Fruit fly (Drosophila melanogaster): ENCODE data around the gene Acox3.

Gene Acox3

dm6 chr2L:6479226-6479906 lies 31.2 kb upstream of the Acox3 start (continued):
- TF ChIP-seq ss (GFP tag; optimal IDR thresholded peaks at IDR 0.05) (peak; percentile 44 to 59), Hr38 (GFP tag; optimal IDR thresholded peaks at IDR 0.05) (no peak), Sox102F (GFP tag; optimal IDR thresholded peaks at IDR 0.05) (peak; percentile 13), CG1621 (tag; optimal IDR thresholded peaks at IDR 0.05) (peak; percentile 49), fkh (GFP tag; optimal IDR thresholded peaks at IDR 0.05) (peak; percentile 97), acj6 (GFP tag; optimal IDR thresholded peaks at IDR 0.05) (peak; percentile 18), CG8319 (GFP tag; optimal IDR thresholded peaks at IDR 0.05) (no peak), CG11762 (GFP tag; optimal IDR thresholded peaks at IDR 0.05; ENCODE audit: insufficient read depth) (no peak), CG6276 (GFP tag; optimal IDR thresholded peaks at IDR 0.05) (peak; percentile 13), CG34406 (GFP tag; optimal IDR thresholded peaks at IDR 0.05) (no peak), Ets21C (GFP tag; optimal IDR thresholded peaks at IDR 0.05) (no peak), vri (GFP tag; optimal IDR thresholded peaks at IDR 0.05) (peak; percentile 35), CG15336 (GFP tag; IDR thresholded peaks at IDR 0.05) (0 out of 2 replicates have a peak, but pooled peaks have one; percentile 43), eg (GFP tag; IDR thresholded peaks at IDR 0.05) (peak; percentile 3; the same call in 2 of the 3 replicates), CG4318 (GFP tag; optimal IDR thresholded peaks at IDR 0.05) (no peak)

- TF ChIP-seq pdm3 (GFP tag; optimal IDR thresholded peaks at IDR 0.05) (no peak), CG8319 (GFP tag; optimal IDR thresholded peaks at IDR 0.05) (no peak), fkh (GFP tag; optimal IDR thresholded peaks at IDR 0.05) (peak; percentile 7)
Measured at dm6 chr2L:6476753-6477152, 28.6 kb upstream of the Acox3 start, which contains the start of gene CG9536. Gene CG9536, minus strand, starts transcription at chr2L:6476975.

- TF ChIP-seq CG3919 (GFP tag; optimal IDR thresholded peaks at IDR 0.05) (no peak), CG6276 (GFP tag; optimal IDR thresholded peaks at IDR 0.05) (no peak), salr (GFP tag; optimal IDR thresholded peaks at IDR 0.05) (no peak), Blimp-1 (GFP tag; optimal IDR thresholded peaks at IDR 0.05) (no peak), CG3032 (tag; optimal IDR thresholded peaks at IDR 0.05) (no peak), Hr39 (GFP tag; optimal IDR thresholded peaks at IDR 0.05) (no peak), CG8632 (GFP tag; optimal IDR thresholded peaks at IDR 0.05) (no peak), CG31627 (GFP tag; optimal IDR thresholded peaks at IDR 0.05) (no peak), eg (GFP tag; IDR thresholded peaks at IDR 0.05) (no peak), Sox102F (GFP tag; optimal IDR thresholded peaks at IDR 0.05) (no peak), CG16779 (tag; optimal IDR thresholded peaks at IDR 0.05) (no peak), CG6163 (GFP tag; IDR thresholded peaks at IDR 0.05) (no peak), Hr4 (GFP tag; optimal IDR thresholded peaks at IDR 0.05) (no peak), CG15336 (GFP tag; IDR thresholded peaks at IDR 0.05) (no peak), fd85E (GFP tag; optimal IDR thresholded peaks at IDR 0.05) (no peak), esn (GFP tag; optimal IDR thresholded peaks at IDR 0.05) (no peak), vri (GFP tag; optimal IDR thresholded peaks at IDR 0.05) (no peak), svp (GFP tag) (no peak), CG9139 (GFP tag; optimal IDR thresholded peaks at IDR 0.05) (no peak)
Measured at dm6 chr2L:6474878-6475582, 26.8 kb upstream of the Acox3 start.

dm6 chr2L:6474298-6474697 lies 26.1 kb upstream of the Acox3 start:
- TF ChIP-seq fkh (GFP tag; optimal IDR thresholded peaks at IDR 0.05) (no peak), CG6163 (GFP tag; IDR thresholded peaks at IDR 0.05) (no peak), cyc (GFP tag; optimal IDR thresholded peaks at IDR 0.05) (no peak), CG1621 (tag; optimal IDR thresholded peaks at IDR 0.05) (no peak), fd59A (GFP tag; optimal IDR thresholded peaks at IDR 0.05) (no peak), spab (GFP tag; optimal IDR thresholded peaks at IDR 0.05) (no peak), CG15336 (GFP tag; IDR thresholded peaks at IDR 0.05) (0 out of 2 replicates have a peak, but pooled peaks have one; percentile 12), Eip78C (GFP tag) (peak; percentile 56), CG32006 (GFP tag; optimal IDR thresholded peaks at IDR 0.05) (no peak), eg (GFP tag; IDR thresholded peaks at IDR 0.05) (no peak)
